Fruit fly (Drosophila melanogaster): ENCODE measurements around the gene CG7888.

Gene CG7888

DNA sequence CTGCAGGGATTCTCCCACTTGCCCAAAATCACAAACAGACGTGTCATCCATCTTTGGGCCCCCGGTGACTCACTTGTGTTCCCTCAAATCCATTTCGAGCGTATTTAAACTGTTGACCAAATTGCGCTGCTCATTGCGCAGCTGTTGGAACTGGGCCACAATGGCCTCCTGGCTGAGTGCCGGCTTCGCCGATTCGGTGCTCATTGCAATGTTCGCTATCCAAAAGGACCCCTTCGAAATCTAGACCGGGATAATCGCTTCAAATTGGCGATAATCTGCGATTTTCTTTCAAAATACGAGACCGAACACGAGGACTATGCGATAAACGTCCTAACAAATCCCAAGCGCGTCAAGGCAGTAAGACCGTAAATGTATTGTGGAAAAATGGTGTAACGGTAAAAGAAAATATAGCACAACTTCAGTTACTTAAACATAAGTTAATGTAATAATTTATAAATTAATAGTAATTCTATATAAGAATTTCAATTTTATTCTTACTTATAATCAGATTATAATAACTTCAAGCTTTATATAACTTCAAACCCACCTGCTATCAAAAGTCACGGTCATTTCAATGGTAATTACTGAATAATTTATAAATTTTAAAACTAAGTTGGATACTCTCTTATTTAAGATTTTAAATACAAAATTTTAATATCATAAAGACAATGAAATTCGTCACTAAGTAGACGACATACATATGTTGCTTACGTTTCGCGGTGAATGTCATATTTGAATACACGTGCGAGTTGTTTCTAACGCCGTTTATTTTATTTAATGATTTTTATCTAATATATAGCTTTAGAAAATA is 20.4 kb downstream of the CG7888 start, which contains the start of the genes Pfdn2 and Noc1 (continued):
- TF ChIP-seq CG6272 (GFP tag; IDR thresholded peaks at IDR 0.05) (no peak), z (GFP tag; IDR thresholded peaks at IDR 0.05) (no peak), Sry-β (GFP tag; optimal IDR thresholded peaks at IDR 0.05) (no peak), CG15073 (GFP tag; optimal IDR thresholded peaks at IDR 0.05) (no peak), CG16779 (GFP tag; IDR thresholded peaks at IDR 0.05) (no peak), CG8388 (GFP tag; optimal IDR thresholded peaks at IDR 0.05) (no peak), MESR4 (GFP tag; optimal IDR thresholded peaks at IDR 0.05) (peak; percentile 86), Blimp-1 (GFP tag; optimal IDR thresholded peaks at IDR 0.05) (no peak), dmrt11E (tag; optimal IDR thresholded peaks at IDR 0.05) (peak; percentile 68), CG18476 (GFP tag; optimal IDR thresholded peaks at IDR 0.05) (no peak), dan (GFP tag; IDR thresholded peaks at IDR 0.05) (no peak), toy (GFP tag; IDR thresholded peaks at IDR 0.05) (no peak), slp2 (GFP tag; optimal IDR thresholded peaks at IDR 0.05) (no peak), CG1603 (tag; optimal IDR thresholded peaks at IDR 0.05) (no peak), Fer1 (GFP tag; optimal IDR thresholded peaks at IDR 0.05) (no peak), CHES-1-like (GFP tag; optimal IDR thresholded peaks at IDR 0.05) (no peak), CG12236 (GFP tag; optimal IDR thresholded peaks at IDR 0.05) (no peak), row (GFP tag; IDR thresholded peaks at IDR 0.05) (peak; percentile 87), ap (GFP tag; IDR thresholded peaks at IDR 0.05) (no peak), caup (GFP tag; optimal IDR thresholded peaks at IDR 0.05; ENCODE audit: severe bottlenecking) (no peak), Poxn (GFP tag; IDR thresholded peaks at IDR 0.05) (no peak), CG10267 (tag; optimal IDR thresholded peaks at IDR 0.05) (peak; percentile 60), ara (GFP tag; IDR thresholded peaks at IDR 0.05) (peak; percentile 9; the same call in 1 of the 2 replicates), CG2199 (GFP tag; IDR thresholded peaks at IDR 0.05) (no peak), lola (GFP tag; optimal IDR thresholded peaks at IDR 0.05) (peak in 1 of 3 experiments; percentile 61), CG6765 (GFP tag; optimal IDR thresholded peaks at IDR 0.05) (no peak), E2f2 (GFP tag; IDR thresholded peaks at IDR 0.05) (no peak), lmd (GFP tag; IDR thresholded peaks at IDR 0.05) (peak; percentile 49), peb (GFP tag; IDR thresholded peaks at IDR 0.05) (no peak), CG17568 (GFP tag; optimal IDR thresholded peaks at IDR 0.05) (no peak), CG17912 (GFP tag; optimal IDR thresholded peaks at IDR 0.05) (no peak), BtbVII (GFP tag; optimal IDR thresholded peaks at IDR 0.05) (no peak), crp (GFP tag; optimal IDR thresholded peaks at IDR 0.05) (peak in 1 of 2 experiments; percentile 66), CG5245 (GFP tag; optimal IDR thresholded peaks at IDR 0.05) (no peak), bab2 (GFP tag; optimal IDR thresholded peaks at IDR 0.05) (no peak), CG6654 (GFP tag; optimal IDR thresholded peaks at IDR 0.05) (no peak), CG12744 (GFP tag; optimal IDR thresholded peaks at IDR 0.05) (no peak), CG14441 (GFP tag; IDR thresholded peaks at IDR 0.05) (no peak; the same call in 1 of the 2 replicates), lab (GFP tag; optimal IDR thresholded peaks at IDR 0.05) (no peak), pho (GFP tag; optimal IDR thresholded peaks at IDR 0.05) (no peak), CG12071 (GFP tag; optimal IDR thresholded peaks at IDR 0.05) (no peak), CG3847 (GFP tag; IDR thresholded peaks at IDR 0.05) (0 out of 2 replicates have a peak, but pooled peaks have one; percentile 26), Ptx1 (GFP tag; IDR thresholded peaks at IDR 0.05) (peak; percentile 57; the same call in 1 of the 2 replicates), her (GFP tag; optimal IDR thresholded peaks at IDR 0.05) (no peak), CG10147 (GFP tag; optimal IDR thresholded peaks at IDR 0.05) (no peak), CG6813 (GFP tag; optimal IDR thresholded peaks at IDR 0.05) (no peak), HHEX (GFP tag; optimal IDR thresholded peaks at IDR 0.05) (no peak), CG7786 (GFP tag; optimal IDR thresholded peaks at IDR 0.05) (no peak), Fer3 (tag; optimal IDR thresholded peaks at IDR 0.05) (peak; percentile 20)

All from whole organism, embryonic.